Fruit fly (Drosophila melanogaster) whole organism, embryonic: ENCODE data around the gene Nf1.
A peak's percentile ranks its signal among the peaks of the same experiment; 100 is the strongest.

ENCODE experiments used
- Asciz ChIP-seq: fragments of 200-800 bp; sonication (Bioruptor generic); optimal IDR thresholded peaks from 2 replicates; lab custom pipeline; 2017; ENCODE audit warnings: missing biosample characterization, mild to moderate bottlenecking, missing genetic modification characterization, missing genetic modification reagents
- B-H2 ChIP-seq: fragments of 200-800 bp; sonication (Bioruptor generic); optimal IDR thresholded peaks from 2 replicates; lab custom pipeline; 2018; ENCODE audit warnings: missing biosample characterization, mild to moderate bottlenecking, missing genetic modification characterization
- Blimp-1 ChIP-seq: fragments of 200-800 bp; sonication (Bioruptor generic); optimal IDR thresholded peaks from 3 replicates; lab custom pipeline; 2018; ENCODE audit warnings: missing biosample characterization, missing genetic modification characterization, mild to moderate bottlenecking, moderate library complexity, missing genetic modification reagents
- BtbVII ChIP-seq: fragments of 200-800 bp; sonication (Bioruptor generic); optimal IDR thresholded peaks from 3 replicates; lab custom pipeline; 2017; ENCODE audit warnings: missing biosample characterization, mild to moderate bottlenecking, missing genetic modification characterization
- CG10147 ChIP-seq: fragments of 200-800 bp; sonication (Bioruptor generic); optimal IDR thresholded peaks from 2 replicates; lab custom pipeline; 2019; ENCODE audit warnings: missing biosample characterization, mild to moderate bottlenecking, missing genetic modification characterization, moderate library complexity
- CG10267 ChIP-seq: fragments of 200-800 bp; sonication (Bioruptor generic); optimal IDR thresholded peaks from 2 replicates; lab custom pipeline; 2018; ENCODE audit warnings: missing biosample characterization, mild to moderate bottlenecking, missing genetic modification characterization, moderate library complexity
- CG12391 ChIP-seq: fragments of 200-800 bp; sonication (Bioruptor generic); optimal IDR thresholded peaks from 3 replicates; lab custom pipeline; 2018; ENCODE audit warnings: missing biosample characterization, mild to moderate bottlenecking, missing genetic modification characterization, moderate library complexity
- CG12659 ChIP-seq: fragments of 200-800 bp; sonication (Bioruptor generic); optimal IDR thresholded peaks from 3 replicates; lab custom pipeline; 2017; ENCODE audit warnings: mild to moderate bottlenecking, missing biosample characterization, missing genetic modification reagents, missing genetic modification characterization
- CG14014 ChIP-seq: fragments of 200-800 bp; sonication (Bioruptor generic); IDR thresholded peaks from 2 replicates; pipeline ENCODE4 v1.3.6; 2022; ENCODE audit warnings: missing biosample characterization, missing genetic modification characterization
- CG1529 ChIP-seq: fragments of 200-800 bp; sonication (Bioruptor generic); optimal IDR thresholded peaks from 3 replicates; lab custom pipeline; 2018; ENCODE audit warnings: missing biosample characterization, missing genetic modification characterization
- CG15601 ChIP-seq: fragments of 200-800 bp; sonication (Bioruptor generic); optimal IDR thresholded peaks from 3 replicates; lab custom pipeline; 2019; ENCODE audit warnings: missing biosample characterization, mild to moderate bottlenecking, missing genetic modification characterization, moderate library complexity
- CG1603 ChIP-seq: fragments of 200-800 bp; sonication (Bioruptor generic); optimal IDR thresholded peaks from 2 replicates; lab custom pipeline; 2019; ENCODE audit warnings: missing biosample characterization, mild to moderate bottlenecking, missing genetic modification characterization, moderate library complexity
- CG17328 ChIP-seq: fragments of 200-800 bp; sonication (Bioruptor generic); IDR thresholded peaks from 2 replicates; pipeline ENCODE4 v1.3.6; 2022; ENCODE audit warnings: missing biosample characterization, missing genetic modification characterization
- CG17385 ChIP-seq: fragments of 200-800 bp; sonication (Bioruptor generic); optimal IDR thresholded peaks from 3 replicates; lab custom pipeline; 2018; ENCODE audit warnings: missing biosample characterization, mild to moderate bottlenecking, missing genetic modification characterization
- CG17568 ChIP-seq: fragments of 200-800 bp; sonication (Bioruptor generic); optimal IDR thresholded peaks from 2 replicates; lab custom pipeline; 2018; ENCODE audit warnings: missing biosample characterization, mild to moderate bottlenecking, missing genetic modification characterization, moderate library complexity
- CG2712 ChIP-seq: fragments of 200-800 bp; optimal IDR thresholded peaks from 3 replicates; lab custom pipeline; 2019; ENCODE audit warnings: missing biosample characterization, mild to moderate bottlenecking, missing genetic modification characterization, moderate library complexity
- CG31365 ChIP-seq: fragments of 200-800 bp; sonication (Bioruptor generic); optimal IDR thresholded peaks from 2 replicates; lab custom pipeline; 2018; ENCODE audit warnings: missing biosample characterization, mild to moderate bottlenecking, missing genetic modification characterization
- CG3407 ChIP-seq: fragments of 200-800 bp; sonication (Bioruptor generic); optimal IDR thresholded peaks from 2 replicates; lab custom pipeline; 2018; ENCODE audit warnings: missing biosample characterization, mild to moderate bottlenecking, missing genetic modification characterization
- CG4820 ChIP-seq: fragments of 200-800 bp; sonication (Bioruptor generic); optimal IDR thresholded peaks from 3 replicates; lab custom pipeline; 2016; ENCODE audit warnings: missing biosample characterization, missing genetic modification characterization
- CG5245 ChIP-seq: fragments of 200-800 bp; sonication (Bioruptor generic); optimal IDR thresholded peaks from 3 replicates; lab custom pipeline; 2016; ENCODE audit warnings: missing biosample characterization, missing genetic modification characterization
- CG7271 ChIP-seq: fragments of 200-800 bp; sonication (Bioruptor generic); optimal IDR thresholded peaks from 2 replicates; lab custom pipeline; 2018; ENCODE audit warnings: missing biosample characterization, mild to moderate bottlenecking, missing genetic modification characterization, moderate library complexity
- CG7357 ChIP-seq: fragments of 200-800 bp; sonication (Bioruptor generic); IDR thresholded peaks from 3 replicates; pipeline ENCODE4 v1.3.6; 2022; ENCODE audit warnings: missing biosample characterization, missing genetic modification characterization
- CG8089 ChIP-seq: fragments of 200-800 bp; sonication (Bioruptor generic); optimal IDR thresholded peaks from 3 replicates; lab custom pipeline; 2016; ENCODE audit warnings: missing biosample characterization, missing genetic modification characterization
- CG9727 ChIP-seq: fragments of 200-800 bp; sonication (Bioruptor generic); optimal IDR thresholded peaks from 3 replicates; lab custom pipeline; 2017; ENCODE audit warnings: missing biosample characterization, mild to moderate bottlenecking, missing genetic modification characterization
- CTCF ChIP-seq: fragments of 200-800 bp; sonication (Bioruptor generic); optimal IDR thresholded peaks from 2 replicates; lab custom pipeline; 2017; ENCODE audit warnings: missing biosample characterization, mild to moderate bottlenecking, missing genetic modification characterization, moderate library complexity
- CrebB ChIP-seq: fragments of 200-800 bp; sonication (Bioruptor generic); optimal IDR thresholded peaks from 3 replicates; lab custom pipeline; 2018; ENCODE audit warnings: missing biosample characterization, mild to moderate bottlenecking, missing genetic modification characterization
- HHEX ChIP-seq: fragments of 200-800 bp; sonication (Bioruptor generic); optimal IDR thresholded peaks from 3 replicates; lab custom pipeline; 2017; ENCODE audit warnings: missing biosample characterization, mild to moderate bottlenecking, missing genetic modification characterization, missing genetic modification reagents
- Med ChIP-seq: fragments of 200-800 bp; sonication (Bioruptor generic); peaks from one replicate; lab custom pipeline; 2016; ENCODE audit warnings: missing biosample characterization, missing genetic modification characterization, mild to moderate bottlenecking, inconsistent platforms, moderate library complexity
- Meics ChIP-seq: fragments of 200-800 bp; sonication (Bioruptor generic); optimal IDR thresholded peaks from 2 replicates; lab custom pipeline; 2017; ENCODE audit warnings: missing biosample characterization, mild to moderate bottlenecking, missing genetic modification characterization
- Mes4 ChIP-seq: fragments of 200-800 bp; sonication (Bioruptor generic); optimal IDR thresholded peaks from 2 replicates; lab custom pipeline; 2016; ENCODE audit warnings: missing biosample characterization, missing genetic modification characterization
- Pdp1 ChIP-seq, 2 experiments: fragments of 200-800 bp; sonication (Bioruptor generic); optimal IDR thresholded peaks; 3 replicates each; lab custom pipeline; 2016; ENCODE audit warnings: missing biosample characterization in 2 of 2, missing genetic modification characterization in 2 of 2, mild to moderate bottlenecking in 1 of 2, moderate library complexity in 1 of 2
- Vsx1 ChIP-seq: fragments of 200-800 bp; sonication (Bioruptor generic); optimal IDR thresholded peaks from 2 replicates; lab custom pipeline; 2017; ENCODE audit warnings: missing biosample characterization, mild to moderate bottlenecking, missing genetic modification characterization, missing genetic modification reagents
- ab ChIP-seq: fragments of 200-800 bp; sonication (Bioruptor generic); optimal IDR thresholded peaks from 2 replicates; lab custom pipeline; 2016; ENCODE audit warnings: missing biosample characterization, missing genetic modification characterization
- ap ChIP-seq: fragments of 200-800 bp; sonication (Bioruptor generic); IDR thresholded peaks from 2 replicates; pipeline ENCODE4 v1.3.6; 2022; ENCODE audit warnings: missing biosample characterization, missing genetic modification characterization
- chm ChIP-seq: fragments of 200-800 bp; sonication (Bioruptor generic); IDR thresholded peaks from 2 replicates; pipeline ENCODE4 v1.3.6; 2022; ENCODE audit warnings: missing biosample characterization, missing genetic modification characterization
- dmrt11E ChIP-seq: fragments of 200-800 bp; sonication (Bioruptor generic); optimal IDR thresholded peaks from 3 replicates; lab custom pipeline; 2018; ENCODE audit warnings: missing biosample characterization, mild to moderate bottlenecking, missing genetic modification characterization, moderate library complexity
- dmrt99B ChIP-seq: fragments of 200-800 bp; sonication (Bioruptor generic); optimal IDR thresholded peaks from 2 replicates; lab custom pipeline; 2018; ENCODE audit warnings: missing biosample characterization, mild to moderate bottlenecking, missing genetic modification characterization, moderate library complexity
- fd102C ChIP-seq: fragments of 200-800 bp; sonication (Bioruptor generic); optimal IDR thresholded peaks from 2 replicates; lab custom pipeline; 2018; ENCODE audit warnings: missing biosample characterization, mild to moderate bottlenecking, missing genetic modification characterization, moderate library complexity
- fd64A ChIP-seq: fragments of 200-800 bp; sonication (Bioruptor generic); optimal IDR thresholded peaks from 3 replicates; lab custom pipeline; 2018; ENCODE audit warnings: missing biosample characterization, mild to moderate bottlenecking, missing genetic modification characterization
- ftz-f1 ChIP-seq: fragments of 200-800 bp; sonication (Bioruptor generic); optimal IDR thresholded peaks from 2 replicates; lab custom pipeline; 2016; ENCODE audit warnings: missing biosample characterization, missing genetic modification characterization
- grau ChIP-seq: fragments of 200-800 bp; optimal IDR thresholded peaks from 3 replicates; lab custom pipeline; 2019; ENCODE audit warnings: missing biosample characterization, mild to moderate bottlenecking, missing genetic modification characterization, moderate library complexity
- hth ChIP-seq: fragments of >200 bp; optimal IDR thresholded peaks from 2 replicates; lab custom pipeline; 2017; ENCODE audit warnings: inconsistent platforms
- lab ChIP-seq: fragments of 200-800 bp; sonication (Bioruptor generic); optimal IDR thresholded peaks from 3 replicates; lab custom pipeline; 2017; ENCODE audit warnings: missing biosample characterization, missing genetic modification characterization, mild to moderate bottlenecking, moderate library complexity, missing genetic modification reagents
- lbe ChIP-seq: fragments of 200-800 bp; sonication (Bioruptor generic); optimal IDR thresholded peaks from 2 replicates; lab custom pipeline; 2016; ENCODE audit warnings: missing biosample characterization, mild to moderate bottlenecking, missing genetic modification characterization
- pfk ChIP-seq: fragments of 200-800 bp; sonication (Bioruptor generic); optimal IDR thresholded peaks from 2 replicates; lab custom pipeline; 2018; ENCODE audit warnings: missing biosample characterization, mild to moderate bottlenecking, missing genetic modification characterization, moderate library complexity
- phol ChIP-seq: fragments of 200-800 bp; sonication (Bioruptor generic); optimal IDR thresholded peaks from 3 replicates; lab custom pipeline; 2018; ENCODE audit warnings: missing biosample characterization, mild to moderate bottlenecking, missing genetic modification characterization, moderate library complexity
- pnt ChIP-seq: fragments of 200-800 bp; sonication (Bioruptor generic); optimal IDR thresholded peaks from 3 replicates; lab custom pipeline; 2016; ENCODE audit warnings: missing biosample characterization, missing genetic modification characterization
- pros ChIP-seq: fragments of 200-800 bp; sonication (Bioruptor generic); optimal IDR thresholded peaks from 3 replicates; lab custom pipeline; 2019; ENCODE audit warnings: missing biosample characterization, mild to moderate bottlenecking, missing genetic modification characterization, moderate library complexity
- so ChIP-seq: fragments of 200-800 bp; sonication (Bioruptor generic); IDR thresholded peaks from 3 replicates; pipeline ENCODE4 v1.3.6; 2022; ENCODE audit warnings: missing biosample characterization, missing genetic modification characterization
- vvl ChIP-seq: fragments of 200-800 bp; sonication (Bioruptor generic); IDR thresholded peaks from 2 replicates; pipeline ENCODE4 v1.3.6; 2022; ENCODE audit warnings: missing biosample characterization, missing genetic modification characterization
- z ChIP-seq: fragments of 200-800 bp; sonication (Bioruptor generic); IDR thresholded peaks from 3 replicates; pipeline ENCODE4 v1.3.6; 2022; ENCODE audit warnings: missing biosample characterization, missing genetic modification characterization

Nf1 gene

DNA sequence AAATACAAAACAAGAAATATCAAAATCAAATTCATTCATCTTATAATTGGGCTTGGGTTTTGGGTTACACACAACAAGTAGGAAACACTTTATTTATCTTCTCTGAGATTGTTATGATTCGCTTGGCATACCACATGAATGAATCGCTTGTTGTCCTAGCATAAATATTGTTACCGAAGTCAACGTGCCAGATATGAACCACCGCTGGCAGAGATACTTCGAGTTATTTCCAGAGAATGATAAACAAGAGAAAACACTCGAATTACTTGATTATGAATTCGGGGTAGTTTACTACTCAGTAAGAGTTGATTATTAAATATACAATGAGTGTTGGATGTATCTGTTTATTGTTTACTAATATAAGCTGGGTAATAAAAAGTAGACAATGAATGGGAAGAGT is 28.7 kb downstream of the Nf1 start (continued):
- TF ChIP-seq z (GFP tag; lab: Robert Waterston, UW) (peak; percentile 73), CG7271 (no peak), Vsx1 (GFP tag; lab: Kevin White, UChicago) (peak; percentile 49), pnt (GFP tag; lab: Kevin White, UChicago) (no peak), BtbVII (GFP tag; lab: Kevin White, UChicago) (no peak), Meics (no peak), CG10147 (no peak), CG14014 (GFP tag; lab: Robert Waterston, UW) (no peak), fd64A (GFP tag; lab: Kevin White, UChicago) (peak; percentile 64), CG1529 (GFP tag; lab: Kevin White, UChicago) (peak; percentile 18), CG3407 (GFP tag; lab: Kevin White, UChicago) (peak; percentile 47), vvl (GFP tag; lab: Robert Waterston, UW) (no peak), lbe (GFP tag; lab: Kevin White, UChicago) (no peak), Asciz (GFP tag; lab: Kevin White, UChicago) (peak; percentile 44), CG17568 (GFP tag; lab: Kevin White, UChicago) (peak; percentile 67), chm (GFP tag; lab: Robert Waterston, UW) (peak; percentile 63; the same call in 1 of the 2 replicates), CG4820 (GFP tag; lab: Kevin White, UChicago) (no peak), Blimp-1 (GFP tag; lab: Kevin White, UChicago) (peak; percentile 44), CG8089 (GFP tag; lab: Kevin White, UChicago) (no peak), Mes4 (GFP tag; lab: Kevin White, UChicago) (no peak), CG5245 (GFP tag; lab: Kevin White, UChicago) (no peak), lab (GFP tag; lab: Kevin White, UChicago) (peak; percentile 30), grau (tag; lab: Kevin White, UChicago) (peak; percentile 5), dmrt11E (tag; lab: Kevin White, UChicago) (peak; percentile 66), CTCF (GFP tag; lab: Kevin White, UChicago) (no peak), CG15601 (peak; percentile 79), phol (no peak), CG17385 (GFP tag; lab: Kevin White, UChicago) (peak; percentile 49), CG12391 (tag; lab: Kevin White, UChicago) (peak; percentile 19), CG17328 (no peak), ab (GFP tag; lab: Kevin White, UChicago) (no peak), ftz-f1 (GFP tag; lab: Kevin White, UChicago) (no peak), ap (GFP tag; lab: Robert Waterston, UW) (no peak), CG10267 (tag; lab: Kevin White, UChicago) (peak; percentile 21), fd102C (peak; percentile 49), CG2712 (tag; lab: Kevin White, UChicago) (peak; percentile 35), CG12659 (GFP tag; lab: Kevin White, UChicago) (peak; percentile 3), CG7357 (GFP tag; lab: Robert Waterston, UW) (no peak), hth (lab: Kevin White, UChicago) (no peak), Pdp1 (GFP tag; optimal IDR thresholded peaks at IDR 0.05; lab: Kevin White, UChicago) (peak in 1 of 2 experiments; percentile 50), CG31365 (tag; lab: Kevin White, UChicago) (peak; percentile 34), pfk (GFP tag; lab: Kevin White, UChicago) (peak; percentile 54), CrebB (tag; lab: Kevin White, UChicago) (peak; percentile 54), dmrt99B (tag; lab: Kevin White, UChicago) (peak; percentile 9), pros (GFP tag; lab: Kevin White, UChicago) (peak; percentile 24), so (GFP tag; lab: Robert Waterston, UW) (0 out of 3 replicates have a peak, but pooled peaks have one; percentile 30), CG1603 (tag; lab: Kevin White, UChicago) (peak; percentile 43), CG9727 (GFP tag; lab: Kevin White, UChicago) (peak; percentile 54), HHEX (GFP tag; lab: Kevin White, UChicago) (peak; percentile 37), B-H2 (GFP tag; lab: Kevin White, UChicago) (no peak), Med (GFP tag; lab: Kevin White, UChicago) (peak; percentile 61)
